Worm (Caenorhabditis elegans): Measurements from ENCODE around the gene T28C6.3.

DNA sequence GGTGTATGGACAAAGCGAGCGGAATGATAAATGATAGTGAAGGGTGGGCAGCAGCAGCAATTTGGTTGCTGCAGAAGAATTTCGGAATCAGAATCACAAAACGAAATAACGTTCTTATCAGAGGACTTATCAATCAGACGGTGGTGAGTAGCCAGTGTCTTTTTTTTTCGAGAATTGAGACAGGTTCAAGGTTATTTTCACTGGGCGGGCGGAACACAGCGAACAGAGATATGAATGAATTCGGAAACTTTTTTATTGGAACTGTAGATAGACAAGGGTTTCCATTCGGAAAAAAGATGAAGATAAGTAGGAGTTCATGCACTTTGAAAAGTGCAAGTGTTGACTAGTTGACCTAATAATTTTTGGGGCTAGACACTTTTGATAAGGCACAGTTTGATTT lies 26.9 kb upstream of the T28C6.3 start:
- no peak for TF ChIP-seq ama-1 (optimal IDR thresholded peaks at IDR 0.05)
- no peak for TF ChIP-seq hmg-4 (GFP tag; optimal IDR thresholded peaks at IDR 0.05)
- TF ChIP-seq aly-1 (tag; optimal IDR thresholded peaks at IDR 0.05) = no peak
- no peak for TF ChIP-seq pes-1 (GFP tag; IDR thresholded peaks at IDR 0.05)
- TF ChIP-seq tra-4 (tag; optimal IDR thresholded peaks at IDR 0.05) = no peak
- TF ChIP-seq F13C5.2 (tag; optimal IDR thresholded peaks at IDR 0.05) = no peak
- no peak for TF ChIP-seq B0310.2 (tag; optimal IDR thresholded peaks at IDR 0.05)
- TF ChIP-seq flt-1 (GFP tag; IDR thresholded peaks at IDR 0.05) = no peak
- TF ChIP-seq ceh-13 (GFP tag; optimal IDR thresholded peaks at IDR 0.05) = no peak

Measured in whole organism, early embryonic.